Worm (Caenorhabditis elegans): ENCODE data around the gene Y51A2B.4.

The Y51A2B.4 gene

DNA sequence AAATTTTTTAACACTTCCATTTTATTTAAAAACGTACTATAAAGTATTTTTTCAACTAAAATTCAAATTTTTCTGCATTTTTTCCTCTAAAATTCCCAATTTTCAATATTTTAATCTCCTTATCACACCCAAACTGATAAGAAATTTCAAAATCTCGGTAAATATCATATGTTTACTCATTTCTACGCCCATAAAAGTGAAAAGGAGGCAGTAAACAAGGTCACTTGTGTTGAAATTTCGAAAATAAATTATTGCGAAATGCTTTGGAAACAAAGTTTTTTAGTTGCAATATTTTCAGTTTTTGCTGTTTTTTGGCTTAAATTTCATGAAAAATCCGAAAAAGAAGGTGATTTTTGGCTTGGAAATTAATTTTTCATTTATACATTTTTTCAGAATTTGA is 17.4 kb downstream of the Y51A2B.4 start, which contains the start of gene C08E8.4:
Gene C08E8.4 (plus strand): TSS at position 268 of the 400 bp plus-strand sequence.
- TF ChIP-seq hlh-1 (tag; optimal IDR thresholded peaks at IDR 0.05) (no peak), elt-1 (tag; optimal IDR thresholded peaks at IDR 0.05; ENCODE audit: borderline replicate concordance, insufficient read depth) (no peak), zip-8 (tag; optimal IDR thresholded peaks at IDR 0.05) (no peak), ztf-11 (tag; optimal IDR thresholded peaks at IDR 0.05) (no peak), ham-2 (GFP tag; optimal IDR thresholded peaks at IDR 0.05) (no peak), elt-3 (tag; optimal IDR thresholded peaks at IDR 0.05) (peak; percentile 16)

DNA sequence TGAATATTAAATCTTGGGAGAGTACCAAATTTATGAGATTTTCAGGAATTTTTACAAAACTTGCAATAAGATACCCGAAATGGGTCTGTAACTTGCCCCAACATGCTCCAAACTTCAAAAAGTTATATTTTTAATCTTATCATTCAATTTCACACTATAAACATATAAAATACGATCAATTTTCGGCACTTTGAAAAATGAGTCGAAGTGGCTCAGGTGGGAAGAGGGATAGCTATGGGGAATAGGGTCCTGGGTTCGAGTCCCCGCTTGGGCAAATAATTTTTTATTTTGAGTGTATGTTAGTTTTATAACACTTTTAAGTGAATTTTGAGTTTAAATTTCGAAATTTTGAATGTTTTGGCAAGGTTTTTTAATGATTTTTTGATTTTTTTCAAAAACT is 17.9 kb downstream of the Y51A2B.4 start:
- TF ChIP-seq elt-1 (tag; optimal IDR thresholded peaks at IDR 0.05; ENCODE audit: borderline replicate concordance, insufficient read depth) (no peak), drap-1 (GFP tag; optimal IDR thresholded peaks at IDR 0.05) (no peak), nhr-2 (tag; optimal IDR thresholded peaks at IDR 0.05) (no peak), mep-1 (tag; optimal IDR thresholded peaks at IDR 0.05) (no peak), zip-8 (tag; optimal IDR thresholded peaks at IDR 0.05) (no peak), snpc-4 (tag; optimal IDR thresholded peaks at IDR 0.05) (no peak), lsy-2 (tag; optimal IDR thresholded peaks at IDR 0.05) (no peak), ztf-11 (tag; optimal IDR thresholded peaks at IDR 0.05) (no peak), nhr-28 (tag; optimal IDR thresholded peaks at IDR 0.05) (no peak), pha-4 (tag; optimal IDR thresholded peaks at IDR 0.05) (no peak), mls-2 (tag; optimal IDR thresholded peaks at IDR 0.05) (no peak), unc-120 (tag; optimal IDR thresholded peaks at IDR 0.05; ENCODE audit: poor library complexity, severe bottlenecking) (no peak), nhr-237 (tag; optimal IDR thresholded peaks at IDR 0.05) (no peak)

DNA sequence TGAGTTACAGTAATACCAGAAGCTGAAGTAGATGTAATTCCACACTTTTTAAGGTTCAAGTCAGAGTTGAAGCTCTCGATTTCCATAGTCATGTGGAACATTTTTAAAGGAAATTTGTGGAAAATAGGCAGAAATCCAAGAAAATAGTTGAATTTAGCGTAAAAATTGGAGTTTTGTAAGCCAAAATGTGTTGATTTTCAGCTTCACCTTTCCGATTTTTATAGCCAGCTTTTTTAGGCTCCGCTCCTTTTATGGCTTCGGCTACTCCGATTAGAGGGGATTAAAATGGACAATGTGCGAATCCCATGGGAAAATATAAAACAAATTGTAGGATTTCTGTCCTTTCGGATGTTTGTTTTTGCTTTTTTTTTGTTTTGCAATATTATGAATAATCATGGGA is 20.6 kb downstream of the Y51A2B.4 start, which contains the start of gene C08E8.6:
Gene C08E8.6 (minus strand): TSS at position 101 of the 400 bp plus-strand sequence.
- no peak for TF ChIP-seq ceh-43 (GFP tag; optimal IDR thresholded peaks at IDR 0.05)
- TF ChIP-seq lsy-2 (tag; optimal IDR thresholded peaks at IDR 0.05) = no peak
- TF ChIP-seq elt-1 (tag; optimal IDR thresholded peaks at IDR 0.05; ENCODE audit: borderline replicate concordance, insufficient read depth) = no peak
- TF ChIP-seq nhr-12 (tag; optimal IDR thresholded peaks at IDR 0.05) = no peak
- no peak for TF ChIP-seq unc-62 (GFP tag; optimal IDR thresholded peaks at IDR 0.05)
- no peak for TF ChIP-seq mls-2 (tag; optimal IDR thresholded peaks at IDR 0.05)
- TF ChIP-seq snpc-4 (tag; optimal IDR thresholded peaks at IDR 0.05) = no peak
- TF ChIP-seq nhr-76 (tag; optimal IDR thresholded peaks at IDR 0.05) = no peak
- no peak for TF ChIP-seq unc-39 (tag; optimal IDR thresholded peaks at IDR 0.05)
- no peak for TF ChIP-seq sptf-1 (tag; optimal IDR thresholded peaks at IDR 0.05)
- no peak for TF ChIP-seq unc-120 (tag; optimal IDR thresholded peaks at IDR 0.05; ENCODE audit: poor library complexity, severe bottlenecking)
- TF ChIP-seq bed-3 (GFP tag; optimal IDR thresholded peaks at IDR 0.05) = no peak
- TF ChIP-seq mep-1 (tag; optimal IDR thresholded peaks at IDR 0.05) = no peak
- TF ChIP-seq nhr-28 (tag; optimal IDR thresholded peaks at IDR 0.05) = no peak
- no peak for TF ChIP-seq drap-1 (GFP tag; optimal IDR thresholded peaks at IDR 0.05)
- TF ChIP-seq mab-5 (tag; optimal IDR thresholded peaks at IDR 0.05) = no peak
- no peak for TF ChIP-seq tbx-8 (GFP tag; optimal IDR thresholded peaks at IDR 0.05)
- TF ChIP-seq cnd-1 (tag; optimal IDR thresholded peaks at IDR 0.05) = no peak
- TF ChIP-seq blmp-1 (tag; optimal IDR thresholded peaks at IDR 0.05) = no peak

DNA sequence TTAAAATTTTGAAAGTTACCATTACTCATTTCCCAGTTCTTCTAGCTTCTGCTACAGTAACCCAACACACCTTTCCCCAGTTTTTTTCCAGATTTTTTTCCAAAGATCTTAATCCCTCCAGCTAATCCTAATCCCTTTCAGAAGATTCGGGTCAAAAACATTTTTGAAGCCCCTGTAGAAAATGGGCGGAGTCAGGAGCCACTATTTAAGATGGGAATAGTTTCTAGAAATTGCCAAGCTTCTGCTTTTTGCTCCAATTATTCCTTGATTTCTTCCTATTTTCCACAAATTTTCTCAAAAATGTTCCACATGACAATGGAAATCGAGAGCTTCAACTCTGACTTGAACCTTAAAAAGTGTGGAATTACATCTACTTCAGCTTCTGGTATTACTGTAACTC is 24.4 kb downstream of the Y51A2B.4 start, which contains the start of gene C08E8.9:
Gene C08E8.9 (plus strand): TSS at position 301 of the 400 bp plus-strand sequence.
- TF ChIP-seq sem-2 (GFP tag; optimal IDR thresholded peaks at IDR 0.05) = no peak
- no peak for TF ChIP-seq ceh-39 (tag; optimal IDR thresholded peaks at IDR 0.05)
- TF ChIP-seq mls-2 (tag; optimal IDR thresholded peaks at IDR 0.05) = no peak
- TF ChIP-seq lin-13 (tag; optimal IDR thresholded peaks at IDR 0.05) = no peak
- TF ChIP-seq nhr-76 (tag; optimal IDR thresholded peaks at IDR 0.05) = no peak
- TF ChIP-seq ces-1 (GFP tag; optimal IDR thresholded peaks at IDR 0.05) = no peak
- TF ChIP-seq drap-1 (GFP tag; optimal IDR thresholded peaks at IDR 0.05) = no peak
- TF ChIP-seq cnd-1 (tag; optimal IDR thresholded peaks at IDR 0.05) = no peak
- no peak for TF ChIP-seq ham-2 (GFP tag; optimal IDR thresholded peaks at IDR 0.05)
- TF ChIP-seq zip-8 (tag; optimal IDR thresholded peaks at IDR 0.05) = no peak
- TF ChIP-seq blmp-1 (tag; optimal IDR thresholded peaks at IDR 0.05) = no peak
- TF ChIP-seq tbx-8 (GFP tag; optimal IDR thresholded peaks at IDR 0.05) = no peak
- no peak for TF ChIP-seq hlh-1 (tag; optimal IDR thresholded peaks at IDR 0.05)

DNA sequence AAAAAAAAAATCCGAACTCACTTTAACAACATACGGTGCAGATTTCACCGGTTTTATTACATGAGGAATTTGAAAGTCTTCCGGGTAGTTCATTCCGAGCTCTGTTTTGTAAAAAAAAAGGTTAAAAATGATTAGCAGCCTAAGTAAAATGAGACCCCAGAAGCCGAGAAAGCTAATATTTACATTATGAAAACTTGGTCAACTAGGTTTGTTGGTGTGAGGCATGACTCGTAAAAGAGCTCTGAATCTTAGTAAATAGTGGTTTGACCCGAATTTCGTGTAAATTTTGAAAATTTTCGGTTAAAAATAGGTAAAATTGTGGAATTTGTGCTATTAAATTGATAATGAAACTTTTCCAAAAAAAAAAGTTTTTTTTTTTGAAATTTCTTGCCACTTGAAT is 26.5 kb downstream of the Y51A2B.4 start, which contains the start of gene C08E8.1:
Gene C08E8.1 (minus strand): TSS at position 101 of the 400 bp plus-strand sequence.
- TF ChIP-seq bed-3 (GFP tag; optimal IDR thresholded peaks at IDR 0.05) (no peak), mab-5 (tag; optimal IDR thresholded peaks at IDR 0.05) (no peak), nhr-12 (tag; optimal IDR thresholded peaks at IDR 0.05) (no peak), ham-2 (GFP tag; optimal IDR thresholded peaks at IDR 0.05) (no peak), ces-1 (GFP tag; optimal IDR thresholded peaks at IDR 0.05) (no peak), mls-2 (tag; optimal IDR thresholded peaks at IDR 0.05) (no peak), ceh-83 (GFP tag; optimal IDR thresholded peaks at IDR 0.05) (no peak), nhr-28 (tag; optimal IDR thresholded peaks at IDR 0.05) (no peak), ceh-43 (GFP tag; optimal IDR thresholded peaks at IDR 0.05) (no peak), ztf-11 (tag; optimal IDR thresholded peaks at IDR 0.05) (no peak), sptf-1 (tag; optimal IDR thresholded peaks at IDR 0.05) (no peak)
